Fruit fly (Drosophila melanogaster) whole organism, embryonic: ENCODE results near the gene CG43915.

Experiments used
- Atf3 ChIP-seq: fragments of 200-800 bp; sonication (Bioruptor generic); optimal IDR thresholded peaks from 3 replicates; lab custom pipeline; 2016; ENCODE audit warnings: missing biosample characterization, missing genetic modification characterization
- B-H1 ChIP-seq: fragments of 200-800 bp; sonication (Bioruptor generic); IDR thresholded peaks from 3 replicates; pipeline ENCODE4 v1.3.6; 2022; ENCODE audit warnings: missing biosample characterization, missing genetic modification characterization
- CG10431 ChIP-seq: fragments of 200-800 bp; sonication (Bioruptor generic); optimal IDR thresholded peaks from 3 replicates; lab custom pipeline; 2018; ENCODE audit warnings: missing biosample characterization, mild to moderate bottlenecking, missing genetic modification characterization
- CG11695 ChIP-seq: fragments of 200-800 bp; sonication (Bioruptor generic); IDR thresholded peaks from 3 replicates; pipeline ENCODE4 v1.3.6; 2022; ENCODE audit warnings: missing biosample characterization, missing genetic modification characterization
- CG11723 ChIP-seq: fragments of 200-800 bp; sonication (Bioruptor generic); optimal IDR thresholded peaks from 2 replicates; lab custom pipeline; 2017; ENCODE audit warnings: missing biosample characterization, mild to moderate bottlenecking, missing genetic modification characterization
- CG12659 ChIP-seq: fragments of 200-800 bp; sonication (Bioruptor generic); optimal IDR thresholded peaks from 3 replicates; lab custom pipeline; 2017; ENCODE audit warnings: mild to moderate bottlenecking, missing biosample characterization, missing genetic modification reagents, missing genetic modification characterization
- CG15011 ChIP-seq: fragments of 200-800 bp; sonication (Bioruptor generic); optimal IDR thresholded peaks from 3 replicates; lab custom pipeline; 2018; ENCODE audit warnings: missing biosample characterization, mild to moderate bottlenecking, missing genetic modification characterization
- CG17802 ChIP-seq: fragments of 200-800 bp; sonication (Bioruptor generic); optimal IDR thresholded peaks from 2 replicates; lab custom pipeline; 2018; ENCODE audit warnings: missing biosample characterization, mild to moderate bottlenecking, missing genetic modification characterization, moderate library complexity
- CG18262 ChIP-seq: fragments of 200-800 bp; optimal IDR thresholded peaks from 3 replicates; lab custom pipeline; 2019; ENCODE audit warnings: missing biosample characterization, mild to moderate bottlenecking, missing genetic modification characterization, moderate library complexity
- CG2712 ChIP-seq: fragments of 200-800 bp; optimal IDR thresholded peaks from 3 replicates; lab custom pipeline; 2019; ENCODE audit warnings: missing biosample characterization, mild to moderate bottlenecking, missing genetic modification characterization, moderate library complexity
- CG3281 ChIP-seq: fragments of 200-800 bp; sonication (Bioruptor generic); optimal IDR thresholded peaks from 3 replicates; lab custom pipeline; 2017; ENCODE audit warnings: missing biosample characterization, mild to moderate bottlenecking, missing genetic modification characterization
- CG34224 ChIP-seq: fragments of 200-800 bp; sonication (Bioruptor generic); IDR thresholded peaks from 3 replicates; pipeline ENCODE4 v1.3.6; 2022; ENCODE audit warnings: missing biosample characterization, missing genetic modification characterization; ENCODE audit not compliant: partially characterized antibody
- CG6689 ChIP-seq: fragments of 200-800 bp; sonication (Bioruptor generic); IDR thresholded peaks from 2 replicates; pipeline ENCODE4 v1.3.6; 2022; ENCODE audit warnings: missing biosample characterization, missing genetic modification characterization
- CG8944 ChIP-seq: fragments of 200-800 bp; sonication (Bioruptor generic); optimal IDR thresholded peaks from 3 replicates; lab custom pipeline; 2016; ENCODE audit warnings: missing biosample characterization, missing genetic modification characterization
- CG9437 ChIP-seq: fragments of 200-800 bp; sonication (Bioruptor generic); optimal IDR thresholded peaks from 2 replicates; lab custom pipeline; 2018; ENCODE audit warnings: missing biosample characterization, mild to moderate bottlenecking, missing genetic modification characterization
- CG9727 ChIP-seq: fragments of 200-800 bp; sonication (Bioruptor generic); optimal IDR thresholded peaks from 3 replicates; lab custom pipeline; 2017; ENCODE audit warnings: missing biosample characterization, mild to moderate bottlenecking, missing genetic modification characterization
- CoRest ChIP-seq: fragments of 200-800 bp; sonication (Bioruptor generic); optimal IDR thresholded peaks from 3 replicates; lab custom pipeline; 2018; ENCODE audit warnings: missing biosample characterization, mild to moderate bottlenecking, missing genetic modification characterization, moderate library complexity
- E2f2 ChIP-seq: fragments of 200-800 bp; sonication (Bioruptor generic); IDR thresholded peaks from 2 replicates; pipeline ENCODE4 v1.3.6; 2022; ENCODE audit warnings: missing biosample characterization, missing genetic modification characterization
- Eip74EF ChIP-seq, 2 experiments: fragments of 200-800 bp in 1 of 2; fragments of >200 bp in 1 of 2; sonication (Bioruptor generic) in 1 of 2; optimal IDR thresholded peaks; 2 replicates each; lab custom pipeline; 2017 to 2019; ENCODE audit warnings: missing biosample characterization in 2 of 2, missing genetic modification characterization in 2 of 2, mild to moderate bottlenecking in 1 of 2, moderate library complexity in 1 of 2
- Fer3 ChIP-seq: fragments of 200-800 bp; sonication (Bioruptor generic); optimal IDR thresholded peaks from 2 replicates; lab custom pipeline; 2018; ENCODE audit warnings: missing biosample characterization, mild to moderate bottlenecking, missing genetic modification characterization, moderate library complexity
- Hmx ChIP-seq: fragments of 200-800 bp; sonication (Bioruptor generic); optimal IDR thresholded peaks from 2 replicates; lab custom pipeline; 2016; ENCODE audit warnings: missing biosample characterization, missing genetic modification characterization
- NC2α ChIP-seq: fragments of 200-800 bp; sonication (Bioruptor generic); optimal IDR thresholded peaks from 2 replicates; lab custom pipeline; 2016; ENCODE audit warnings: missing biosample characterization, missing genetic modification characterization
- NK7.1 ChIP-seq: fragments of 200-800 bp; sonication (Bioruptor generic); optimal IDR thresholded peaks from 3 replicates; lab custom pipeline; 2016; ENCODE audit warnings: missing biosample characterization, missing genetic modification characterization
- Nf-YB ChIP-seq: fragments of 200-800 bp; sonication (Bioruptor generic); optimal IDR thresholded peaks from 3 replicates; lab custom pipeline; 2019; ENCODE audit warnings: missing biosample characterization, mild to moderate bottlenecking, missing genetic modification characterization, moderate library complexity
- Nf-YC ChIP-seq: fragments of 200-800 bp; optimal IDR thresholded peaks from 3 replicates; lab custom pipeline; 2019; ENCODE audit warnings: missing biosample characterization, mild to moderate bottlenecking, missing genetic modification characterization, moderate library complexity
- NfI ChIP-seq: fragments of 200-800 bp; sonication (Bioruptor generic); optimal IDR thresholded peaks from 3 replicates; lab custom pipeline; 2018; ENCODE audit warnings: missing biosample characterization, mild to moderate bottlenecking, missing genetic modification characterization, moderate library complexity
- Scr ChIP-seq: fragments of 200-800 bp; sonication (Bioruptor generic); IDR thresholded peaks from 2 replicates; pipeline ENCODE4 v1.3.6; 2022; ENCODE audit warnings: missing biosample characterization, missing genetic modification characterization; ENCODE audit not compliant: partially characterized antibody
- Sox100B ChIP-seq: fragments of 200-800 bp; sonication (Bioruptor generic); optimal IDR thresholded peaks from 3 replicates; lab custom pipeline; 2018; ENCODE audit warnings: missing biosample characterization, mild to moderate bottlenecking, missing genetic modification characterization
- ac ChIP-seq: fragments of 200-800 bp; sonication (Bioruptor generic); optimal IDR thresholded peaks from 3 replicates; lab custom pipeline; 2017; ENCODE audit warnings: missing biosample characterization, mild to moderate bottlenecking, missing genetic modification characterization
- ap ChIP-seq: fragments of 200-800 bp; sonication (Bioruptor generic); IDR thresholded peaks from 2 replicates; pipeline ENCODE4 v1.3.6; 2022; ENCODE audit warnings: missing biosample characterization, missing genetic modification characterization
- ase ChIP-seq: fragments of 200-800 bp; sonication (Bioruptor generic); IDR thresholded peaks from 3 replicates; pipeline ENCODE4 v1.3.6; 2022; ENCODE audit warnings: missing biosample characterization, missing genetic modification characterization
- bsh ChIP-seq, 2 experiments: fragments of 200-800 bp; sonication (Bioruptor generic); optimal IDR thresholded peaks; 2 replicates each; lab custom pipeline; 2017 to 2018; ENCODE audit warnings: mild to moderate bottlenecking in 2 of 2, missing biosample characterization in 2 of 2, missing genetic modification characterization in 2 of 2, moderate library complexity in 1 of 2
- btn ChIP-seq: fragments of 200-800 bp; sonication (Bioruptor generic); optimal IDR thresholded peaks from 2 replicates; lab custom pipeline; 2016; ENCODE audit warnings: missing biosample characterization, missing genetic modification characterization
- cas ChIP-seq: fragments of 200-800 bp; sonication (Bioruptor generic); IDR thresholded peaks from 2 replicates; pipeline ENCODE4 v1.3.6; 2022; ENCODE audit warnings: missing biosample characterization, missing genetic modification characterization
- cwo ChIP-seq: fragments of 200-800 bp; sonication (Bioruptor generic); optimal IDR thresholded peaks from 3 replicates; lab custom pipeline; 2017; ENCODE audit warnings: missing biosample characterization, missing genetic modification characterization, mild to moderate bottlenecking, moderate library complexity, missing genetic modification reagents
- dysf ChIP-seq: fragments of 200-800 bp; sonication (Bioruptor generic); IDR thresholded peaks from 3 replicates; pipeline ENCODE4 v1.3.6; 2022; ENCODE audit warnings: missing biosample characterization, missing genetic modification characterization
- fd96Cb ChIP-seq: fragments of 200-800 bp; sonication (Bioruptor generic); optimal IDR thresholded peaks from 2 replicates; lab custom pipeline; 2018; ENCODE audit warnings: missing biosample characterization, mild to moderate bottlenecking, missing genetic modification characterization, moderate library complexity
- ftz-f1 ChIP-seq: fragments of 200-800 bp; sonication (Bioruptor generic); optimal IDR thresholded peaks from 2 replicates; lab custom pipeline; 2016; ENCODE audit warnings: missing biosample characterization, missing genetic modification characterization
- gem ChIP-seq: fragments of 200-800 bp; sonication (Bioruptor generic); optimal IDR thresholded peaks from 2 replicates; lab custom pipeline; 2019; ENCODE audit warnings: missing biosample characterization, mild to moderate bottlenecking, missing genetic modification characterization, moderate library complexity
- grau ChIP-seq: fragments of 200-800 bp; optimal IDR thresholded peaks from 3 replicates; lab custom pipeline; 2019; ENCODE audit warnings: missing biosample characterization, mild to moderate bottlenecking, missing genetic modification characterization, moderate library complexity
- jigr1 ChIP-seq: fragments of 200-800 bp; sonication (Bioruptor generic); IDR thresholded peaks from 3 replicates; pipeline ENCODE4 v1.3.6; 2022; ENCODE audit warnings: missing biosample characterization, missing genetic modification characterization
- luna ChIP-seq: fragments of 200-800 bp; sonication (Bioruptor generic); optimal IDR thresholded peaks from 2 replicates; lab custom pipeline; 2016; ENCODE audit warnings: missing biosample characterization, missing genetic modification characterization
- nmo ChIP-seq: fragments of 200-800 bp; sonication (Bioruptor generic); optimal IDR thresholded peaks from 2 replicates; lab custom pipeline; 2018; ENCODE audit warnings: missing biosample characterization, mild to moderate bottlenecking, missing genetic modification characterization, moderate library complexity
- odd ChIP-seq: fragments of 200-800 bp; sonication (Bioruptor generic); optimal IDR thresholded peaks from 2 replicates; lab custom pipeline; 2017; ENCODE audit warnings: missing biosample characterization, mild to moderate bottlenecking, missing genetic modification characterization
- pho ChIP-seq: fragments of 200-800 bp; sonication (Bioruptor generic); optimal IDR thresholded peaks from 2 replicates; lab custom pipeline; 2016; ENCODE audit warnings: missing biosample characterization, missing genetic modification characterization
- phol ChIP-seq: fragments of 200-800 bp; sonication (Bioruptor generic); optimal IDR thresholded peaks from 3 replicates; lab custom pipeline; 2018; ENCODE audit warnings: missing biosample characterization, mild to moderate bottlenecking, missing genetic modification characterization, moderate library complexity
- pnt ChIP-seq: fragments of 200-800 bp; sonication (Bioruptor generic); optimal IDR thresholded peaks from 3 replicates; lab custom pipeline; 2016; ENCODE audit warnings: missing biosample characterization, missing genetic modification characterization
- row ChIP-seq: fragments of 200-800 bp; sonication (Bioruptor generic); IDR thresholded peaks from 3 replicates; pipeline ENCODE4 v1.3.6; 2022; ENCODE audit warnings: missing biosample characterization, missing genetic modification characterization
- scrt ChIP-seq: fragments of 200-800 bp; sonication (Bioruptor generic); optimal IDR thresholded peaks from 2 replicates; lab custom pipeline; 2018; ENCODE audit warnings: missing biosample characterization, mild to moderate bottlenecking, missing genetic modification characterization, moderate library complexity
- so ChIP-seq: fragments of 200-800 bp; sonication (Bioruptor generic); IDR thresholded peaks from 3 replicates; pipeline ENCODE4 v1.3.6; 2022; ENCODE audit warnings: missing biosample characterization, missing genetic modification characterization

The CG43915 gene

DNA sequence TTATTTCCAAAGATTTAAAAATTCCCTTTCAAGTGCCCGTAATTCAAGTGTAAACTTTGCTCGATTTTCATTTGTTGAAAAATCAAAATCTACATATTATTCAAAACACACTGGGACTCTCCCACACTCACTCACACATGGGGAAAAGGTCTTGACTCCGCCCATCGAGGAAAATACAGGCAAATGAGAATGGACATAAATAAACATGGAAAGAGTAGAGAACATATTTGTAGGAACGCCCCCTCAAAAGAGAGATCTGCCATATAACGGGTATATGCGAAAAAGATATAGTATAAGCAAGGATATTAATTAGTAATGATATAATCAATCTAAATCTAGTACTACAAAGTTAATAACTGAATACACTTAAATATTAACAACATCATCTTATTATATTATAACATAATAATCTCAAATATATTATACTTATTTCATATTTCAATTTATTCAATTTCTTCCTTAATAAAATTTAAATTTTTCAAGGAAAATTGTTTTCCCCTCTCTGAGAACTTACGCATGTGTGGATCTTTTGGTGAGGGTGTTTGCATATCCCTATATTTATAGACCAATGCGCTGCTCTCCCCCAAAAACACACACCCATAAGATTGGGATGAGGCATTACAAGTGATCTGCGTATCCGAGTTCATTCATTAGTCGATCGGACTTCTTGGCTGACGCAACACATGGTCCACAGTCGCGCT, 45.7 kb downstream of the CG43915 start, which contains the start of gene FoxL1 (continued):
- no peak for TF ChIP-seq CG10431 (GFP tag; lab: Kevin White, UChicago)
- TF ChIP-seq bsh (GFP tag; optimal IDR thresholded peaks at IDR 0.05; lab: Kevin White, UChicago) = peak in 1 of 2 experiments; percentile 14
- TF ChIP-seq grau (tag; lab: Kevin White, UChicago) = peak; percentile 37
- TF ChIP-seq phol = peak; percentile 31
- no peak for TF ChIP-seq dysf (GFP tag; lab: Robert Waterston, UW)
- no peak for TF ChIP-seq so (GFP tag; lab: Robert Waterston, UW)
- TF ChIP-seq Eip74EF (GFP tag; optimal IDR thresholded peaks at IDR 0.05; lab: Kevin White, UChicago) = no peak
- TF ChIP-seq CG11723 = no peak
- TF ChIP-seq CG8944 (GFP tag; lab: Kevin White, UChicago) = no peak
- TF ChIP-seq Scr (GFP tag; lab: Robert Waterston, UW) = no peak
- TF ChIP-seq fd96Cb = no peak
- TF ChIP-seq NfI (GFP tag; lab: Kevin White, UChicago) = no peak
- TF ChIP-seq pnt (GFP tag; lab: Kevin White, UChicago) = no peak
- TF ChIP-seq CG34224 (GFP tag; lab: Robert Waterston, UW) = no peak
- TF ChIP-seq pho (GFP tag; lab: Kevin White, UChicago) = no peak
- no peak for TF ChIP-seq cas
- TF ChIP-seq jigr1 (GFP tag; lab: Robert Waterston, UW) = no peak
- TF ChIP-seq Atf3 = no peak
- no peak for TF ChIP-seq ftz-f1 (GFP tag; lab: Kevin White, UChicago)
- TF ChIP-seq CoRest = peak; percentile 22
- no peak for TF ChIP-seq scrt (GFP tag; lab: Kevin White, UChicago)
- TF ChIP-seq nmo (GFP tag; lab: Kevin White, UChicago) = peak; percentile 32
- no peak for TF ChIP-seq ap (GFP tag; lab: Robert Waterston, UW)
- no peak for TF ChIP-seq Hmx
- no peak for TF ChIP-seq btn (GFP tag; lab: Kevin White, UChicago)
- no peak for TF ChIP-seq CG3281
- no peak for TF ChIP-seq CG11695
- no peak for TF ChIP-seq ac (GFP tag; lab: Kevin White, UChicago)
- TF ChIP-seq odd (GFP tag; lab: Kevin White, UChicago) = no peak
- TF ChIP-seq CG6689 = no peak
- TF ChIP-seq cwo (GFP tag; lab: Kevin White, UChicago) = no peak
- TF ChIP-seq Nf-YC (tag; lab: Kevin White, UChicago) = peak; percentile 92
- no peak for TF ChIP-seq Fer3 (tag; lab: Kevin White, UChicago)
- no peak for TF ChIP-seq ase (GFP tag; lab: Robert Waterston, UW)
- no peak for TF ChIP-seq CG12659 (GFP tag; lab: Kevin White, UChicago)
- no peak for TF ChIP-seq NK7.1 (GFP tag; lab: Kevin White, UChicago)
- TF ChIP-seq Nf-YB = peak; percentile 92
- no peak for TF ChIP-seq CG17802
- TF ChIP-seq CG2712 (tag; lab: Kevin White, UChicago) = peak; percentile 54
- TF ChIP-seq gem (tag; lab: Kevin White, UChicago) = peak; percentile 33
- no peak for TF ChIP-seq E2f2
- no peak for TF ChIP-seq row (GFP tag; lab: Robert Waterston, UW)
- TF ChIP-seq B-H1 (GFP tag; lab: Robert Waterston, UW) = no peak
- TF ChIP-seq CG9727 (GFP tag; lab: Kevin White, UChicago) = no peak
- no peak for TF ChIP-seq NC2α (GFP tag; lab: Kevin White, UChicago)
- TF ChIP-seq Sox100B (GFP tag; lab: Kevin White, UChicago) = peak; percentile 10
- no peak for TF ChIP-seq luna
- peak; percentile 56 for TF ChIP-seq CG18262 (tag; lab: Kevin White, UChicago)
- TF ChIP-seq CG15011 = no peak
- TF ChIP-seq CG9437 = no peak
